Worm (Caenorhabditis elegans): ENCODE measurements around the gene his-3.

- TF ChIP-seq elt-3 (tag; optimal IDR thresholded peaks at IDR 0.05) (no peak), mep-1 (tag; optimal IDR thresholded peaks at IDR 0.05) (no peak), mab-5 (tag; optimal IDR thresholded peaks at IDR 0.05) (no peak), nhr-12 (tag; optimal IDR thresholded peaks at IDR 0.05) (no peak), unc-120 (tag; optimal IDR thresholded peaks at IDR 0.05; ENCODE audit: poor library complexity, severe bottlenecking) (no peak), M03D4.4 (tag; optimal IDR thresholded peaks at IDR 0.05) (no peak), nhr-76 (tag; optimal IDR thresholded peaks at IDR 0.05) (no peak), pha-4 (tag; optimal IDR thresholded peaks at IDR 0.05) (no peak), drap-1 (GFP tag; optimal IDR thresholded peaks at IDR 0.05) (no peak), mls-2 (tag; optimal IDR thresholded peaks at IDR 0.05) (no peak), zip-8 (tag; optimal IDR thresholded peaks at IDR 0.05) (no peak), elt-1 (tag; optimal IDR thresholded peaks at IDR 0.05; ENCODE audit: borderline replicate concordance, insufficient read depth) (no peak), ceh-39 (tag; optimal IDR thresholded peaks at IDR 0.05) (no peak)
These were observed 6.0 kb downstream of the his-3 start, which contains the start of gene ZK285.2 for ce11 chrV:16046573-16046972.
